Worm (Caenorhabditis elegans) whole organism, L4 larva: Measurements from ENCODE around the gene nhr-106.

ENCODE experiments used
- aly-2 ChIP-seq: sonication (generic microtip); optimal IDR thresholded peaks from 2 replicates; lab custom pipeline; 2018; ENCODE audit warnings: missing biosample characterization, missing genetic modification characterization
- egl-27 ChIP-seq: sonication (generic microtip); optimal IDR thresholded peaks from 3 replicates; lab custom pipeline; 2017; ENCODE audit warnings: missing biosample characterization, missing genetic modification reagents, missing genetic modification characterization
- fkh-10 ChIP-seq: fragments of 150-350 bp; optimal IDR thresholded peaks from 2 replicates; lab custom pipeline; 2014; ENCODE audit warnings: missing biosample characterization, missing genetic modification reagents, missing genetic modification characterization
- lin-38 ChIP-seq: fragments of 200-800 bp; sonication (Bioruptor generic); IDR thresholded peaks from 2 replicates; pipeline ENCODE4 v1.3.6; 2022; ENCODE audit warnings: missing genetic modification reagents, missing genetic modification characterization, missing compliant biosample characterization
- lsy-2 ChIP-seq, 2 experiments: fragments of 150-350 bp in 1 of 2; sonication (generic microtip) in 1 of 2; optimal IDR thresholded peaks; 2 replicates each; lab custom pipeline; 2014 to 2017; ENCODE audit warnings: missing biosample characterization in 2 of 2, missing genetic modification characterization in 2 of 2
- madf-5 ChIP-seq, 2 experiments: fragments of 200-800 bp; sonication (Bioruptor generic); IDR thresholded peaks; 2 replicates each; pipeline ENCODE4 v1.3.6; 2022; ENCODE audit warnings: missing compliant biosample characterization in 2 of 2, missing genetic modification characterization in 2 of 2
- nhr-28 ChIP-seq: fragments of 150-350 bp; optimal IDR thresholded peaks from 2 replicates; lab custom pipeline; 2014; ENCODE audit warnings: missing biosample characterization, missing genetic modification characterization
- nhr-76 ChIP-seq: fragments of 150-350 bp; optimal IDR thresholded peaks from 2 replicates; lab custom pipeline; 2014; ENCODE audit warnings: missing biosample characterization, missing genetic modification characterization
- rbr-2 ChIP-seq: sonication (generic microtip); optimal IDR thresholded peaks from 2 replicates; lab custom pipeline; 2016; ENCODE audit warnings: missing genotype, missing genetic modification characterization, missing compliant biosample characterization
- snpc-4 ChIP-seq: fragments of 150-350 bp; optimal IDR thresholded peaks from 2 replicates; lab custom pipeline; 2014; ENCODE audit warnings: missing biosample characterization, missing genetic modification characterization
- unc-62 ChIP-seq, 3 experiments: fragments of 150-350 bp in 1 of 3; sonication (generic microtip); optimal IDR thresholded peaks in 2 of 3; peaks in 1 of 3; 1 replicate in 1 of 3; 2 replicates in 2 of 3; lab custom pipeline; 2014 to 2017; ENCODE audit warnings: missing biosample characterization in 3 of 3, missing genetic modification characterization in 3 of 3, missing genetic modification reagents in 3 of 3, missing genotype in 1 of 3
- zag-1 ChIP-seq: fragments of 150-350 bp; optimal IDR thresholded peaks from 2 replicates; lab custom pipeline; 2014; ENCODE audit warnings: missing biosample characterization, missing genetic modification characterization
- ztf-11 ChIP-seq: fragments of 150-350 bp; optimal IDR thresholded peaks from 2 replicates; lab custom pipeline; 2014; ENCODE audit warnings: missing biosample characterization, missing genetic modification characterization

DNA sequence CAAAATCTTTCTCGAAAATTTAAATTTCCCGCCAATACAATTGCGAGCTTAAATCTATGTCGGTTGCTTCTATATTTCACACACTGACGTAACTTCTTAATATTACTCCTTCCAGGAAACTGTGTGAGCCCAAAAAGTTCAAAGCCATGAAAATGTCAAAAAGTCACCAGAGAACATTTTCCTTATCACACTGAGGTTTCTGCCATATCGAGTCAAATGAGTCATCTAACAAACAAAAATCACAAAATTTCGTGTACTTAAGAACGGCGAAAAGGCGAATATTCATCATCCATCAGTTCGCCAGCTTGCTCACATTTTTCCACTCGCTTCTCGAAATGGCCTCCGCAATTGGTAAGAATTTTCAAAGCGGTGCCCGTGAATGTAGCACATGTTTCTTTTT, 39.7 kb upstream of the nhr-106 start, which contains the start of gene M02H5.8:
- TF ChIP-seq lin-38: no peak
- no peak for TF ChIP-seq rbr-2 (tag; lab: Kevin White, UChicago)
- TF ChIP-seq aly-2 (tag; lab: Kevin White, UChicago): no peak
- no peak for TF ChIP-seq nhr-76 (tag; lab: Kevin White, UChicago)
- no peak for TF ChIP-seq unc-62 (GFP tag; optimal IDR thresholded peaks at IDR 0.05 in 1 of 2; lab: Kevin White, UChicago)
- no peak for TF ChIP-seq unc-62 (tag; optimal IDR thresholded peaks at IDR 0.05; lab: Kevin White, UChicago)
- no peak for TF ChIP-seq lsy-2 (tag; optimal IDR thresholded peaks at IDR 0.05; lab: Kevin White, UChicago)
- TF ChIP-seq nhr-28 (tag; lab: Kevin White, UChicago): peak; percentile 69
- TF ChIP-seq ztf-11 (tag; lab: Kevin White, UChicago): no peak
- TF ChIP-seq fkh-10: no peak
- no peak for TF ChIP-seq madf-5 (GFP tag; IDR thresholded peaks at IDR 0.05; lab: Robert Waterston, UW)
- TF ChIP-seq zag-1: no peak
- no peak for TF ChIP-seq snpc-4 (tag; lab: Kevin White, UChicago)
- TF ChIP-seq egl-27 (tag; lab: Kevin White, UChicago): no peak
